Worm (Caenorhabditis elegans): ENCODE results near the gene dnj-23.

ce11 chrII:9112851-9113250 is 4.5 kb upstream of the dnj-23 start, which contains the start of gene jun-1:
- TF ChIP-seq aly-2 (tag; optimal IDR thresholded peaks at IDR 0.05) = no peak
- peak; percentile 22 to 70 for TF ChIP-seq mdl-1 (tag; optimal IDR thresholded peaks at IDR 0.05)
- peak; percentile 68 to 91 for TF ChIP-seq lsy-2 (tag; optimal IDR thresholded peaks at IDR 0.05)
- TF ChIP-seq nhr-10 (tag; optimal IDR thresholded peaks at IDR 0.05) = no peak
- TF ChIP-seq ceh-82 (tag; optimal IDR thresholded peaks at IDR 0.05) = peak; percentile 18
- TF ChIP-seq ztf-11 (tag; optimal IDR thresholded peaks at IDR 0.05) = no peak
- TF ChIP-seq nhr-25 (tag; optimal IDR thresholded peaks at IDR 0.05) = peak; percentile 94
- no peak for TF ChIP-seq ama-1 (optimal IDR thresholded peaks at IDR 0.05)
- peak; percentile 11 for TF ChIP-seq unc-62 (GFP tag; optimal IDR thresholded peaks at IDR 0.05)
